Fruit fly (Drosophila melanogaster) whole organism, embryonic: ENCODE measurements around the gene CG15880.
A peak's percentile ranks its signal among the peaks of the same experiment; 100 is the strongest.

Source experiments
- ATbp ChIP-seq: fragments of 200-800 bp; sonication (Bioruptor generic); optimal IDR thresholded peaks from 2 replicates; lab custom pipeline; 2017; ENCODE audit warnings: missing biosample characterization, mild to moderate bottlenecking, missing genetic modification characterization, missing genetic modification reagents
- Awh ChIP-seq: fragments of 200-800 bp; sonication (Bioruptor generic); IDR thresholded peaks from 2 replicates; pipeline ENCODE4, ENCODE4 v1.3.6; 2022; ENCODE audit warnings: missing biosample characterization, missing genetic modification characterization
- B-H1 ChIP-seq: fragments of 200-800 bp; sonication (Bioruptor generic); IDR thresholded peaks from 3 replicates; pipeline ENCODE4 v1.3.6; 2022; ENCODE audit warnings: missing biosample characterization, missing genetic modification characterization
- CG11093 ChIP-seq: fragments of 200-800 bp; sonication (Bioruptor generic); IDR thresholded peaks from 3 replicates; pipeline ENCODE4 v1.3.6; 2022; ENCODE audit warnings: missing biosample characterization, missing genetic modification characterization
- CG13123 ChIP-seq: fragments of 200-800 bp; sonication (Bioruptor generic); optimal IDR thresholded peaks from 2 replicates; lab custom pipeline; 2016; ENCODE audit warnings: missing biosample characterization, missing genetic modification characterization
- CG14667 ChIP-seq: fragments of 200-800 bp; sonication (Bioruptor generic); IDR thresholded peaks from 2 replicates; pipeline ENCODE4 v1.3.6; 2022; ENCODE audit warnings: missing biosample characterization, missing genetic modification characterization
- CG14710 ChIP-seq: fragments of 200-800 bp; sonication (Bioruptor generic); optimal IDR thresholded peaks from 3 replicates; lab custom pipeline; 2019; ENCODE audit warnings: missing biosample characterization, mild to moderate bottlenecking, missing genetic modification characterization, moderate library complexity
- CG15073 ChIP-seq: fragments of 200-800 bp; sonication (Bioruptor generic); optimal IDR thresholded peaks from 2 replicates; lab custom pipeline; 2016; ENCODE audit warnings: missing biosample characterization, missing genetic modification characterization
- CG15601 ChIP-seq: fragments of 200-800 bp; sonication (Bioruptor generic); optimal IDR thresholded peaks from 3 replicates; lab custom pipeline; 2019; ENCODE audit warnings: missing biosample characterization, mild to moderate bottlenecking, missing genetic modification characterization, moderate library complexity
- CG1603 ChIP-seq: fragments of 200-800 bp; sonication (Bioruptor generic); optimal IDR thresholded peaks from 2 replicates; lab custom pipeline; 2019; ENCODE audit warnings: missing biosample characterization, mild to moderate bottlenecking, missing genetic modification characterization, moderate library complexity
- CG16813 ChIP-seq: fragments of 200-800 bp; sonication (Bioruptor generic); IDR thresholded peaks from 3 replicates; pipeline ENCODE4 v1.3.6; 2022; ENCODE audit warnings: missing biosample characterization, missing genetic modification characterization; ENCODE audit not compliant: partially characterized antibody
- CG17385 ChIP-seq: fragments of 200-800 bp; sonication (Bioruptor generic); optimal IDR thresholded peaks from 3 replicates; lab custom pipeline; 2018; ENCODE audit warnings: missing biosample characterization, mild to moderate bottlenecking, missing genetic modification characterization
- CG34376 ChIP-seq: fragments of 200-800 bp; sonication (Bioruptor generic); optimal IDR thresholded peaks from 2 replicates; lab custom pipeline; 2018; ENCODE audit warnings: missing biosample characterization, mild to moderate bottlenecking, missing genetic modification characterization
- CG4617 ChIP-seq: fragments of 200-800 bp; sonication (Bioruptor generic); optimal IDR thresholded peaks from 3 replicates; lab custom pipeline; 2016; ENCODE audit warnings: missing biosample characterization, missing genetic modification characterization, borderline replicate concordance
- CG5953 ChIP-seq: fragments of 200-800 bp; sonication (Bioruptor generic); IDR thresholded peaks from 2 replicates; pipeline ENCODE4 v1.3.6; 2022; ENCODE audit warnings: missing biosample characterization, missing genetic modification characterization
- CG6813 ChIP-seq: fragments of 200-800 bp; sonication (Bioruptor generic); optimal IDR thresholded peaks from 2 replicates; lab custom pipeline; 2017; ENCODE audit warnings: missing biosample characterization, missing genetic modification characterization, mild to moderate bottlenecking, moderate library complexity, missing genetic modification reagents
- CG8924 ChIP-seq: fragments of 200-800 bp; optimal IDR thresholded peaks from 3 replicates; lab custom pipeline; 2019; ENCODE audit warnings: missing biosample characterization, mild to moderate bottlenecking, missing genetic modification characterization, moderate library complexity
- CG9932 ChIP-seq: fragments of 200-800 bp; sonication (Bioruptor generic); IDR thresholded peaks from 2 replicates; pipeline ENCODE4 v1.3.6; 2022; ENCODE audit warnings: missing biosample characterization, missing genetic modification characterization
- Chrac-16 ChIP-seq: fragments of 200-800 bp; sonication (Bioruptor generic); optimal IDR thresholded peaks from 3 replicates; lab custom pipeline; 2016; ENCODE audit warnings: missing biosample characterization, missing genetic modification characterization
- Dip2 ChIP-seq: fragments of 200-800 bp; sonication (Bioruptor generic); IDR thresholded peaks from 2 replicates; pipeline ENCODE4 v1.3.6; 2022; ENCODE audit warnings: missing biosample characterization, missing genetic modification characterization
- Dip3 ChIP-seq: fragments of 200-800 bp; sonication (Bioruptor generic); optimal IDR thresholded peaks from 3 replicates; lab custom pipeline; 2016; ENCODE audit warnings: missing biosample characterization, missing genetic modification characterization
- Doc3 ChIP-seq: fragments of 200-800 bp; sonication (Bioruptor generic); IDR thresholded peaks from 3 replicates; pipeline ENCODE4 v1.3.6; 2022; ENCODE audit warnings: missing biosample characterization, missing genetic modification characterization; ENCODE audit not compliant: partially characterized antibody
- GATAe ChIP-seq: fragments of 200-800 bp; sonication (Bioruptor generic); conservative IDR thresholded peaks from 2 replicates; pipeline ENCODE4 v1.3.6; 2022; ENCODE audit warnings: missing biosample characterization, missing genetic modification characterization
- HHEX ChIP-seq: fragments of 200-800 bp; sonication (Bioruptor generic); optimal IDR thresholded peaks from 3 replicates; lab custom pipeline; 2017; ENCODE audit warnings: missing biosample characterization, mild to moderate bottlenecking, missing genetic modification characterization, missing genetic modification reagents
- HLH54F ChIP-seq: fragments of 200-800 bp; sonication (Bioruptor generic); optimal IDR thresholded peaks from 3 replicates; lab custom pipeline; 2016; ENCODE audit warnings: missing biosample characterization, missing genetic modification characterization
- Sry-β ChIP-seq: fragments of 200-800 bp; sonication (Bioruptor generic); optimal IDR thresholded peaks from 2 replicates; lab custom pipeline; 2018; ENCODE audit warnings: missing biosample characterization, mild to moderate bottlenecking, missing genetic modification characterization, moderate library complexity
- Taf1 ChIP-seq: fragments of 200-800 bp; sonication (Bioruptor generic); IDR thresholded peaks from 2 replicates; pipeline ENCODE4 v1.3.6; 2022; ENCODE audit warnings: missing biosample characterization, missing genetic modification characterization
- Usf ChIP-seq: fragments of 200-800 bp; sonication (Bioruptor generic); optimal IDR thresholded peaks from 2 replicates; lab custom pipeline; 2017; ENCODE audit warnings: missing genotype, missing biosample characterization, missing genetic modification characterization
- YL-1 ChIP-seq: fragments of 200-800 bp; sonication (Bioruptor generic); optimal IDR thresholded peaks from 3 replicates; lab custom pipeline; 2017; ENCODE audit warnings: missing biosample characterization, mild to moderate bottlenecking, missing genetic modification characterization
- az2 ChIP-seq: fragments of 200-800 bp; sonication (Bioruptor generic); optimal IDR thresholded peaks from 3 replicates; lab custom pipeline; 2016; ENCODE audit warnings: missing biosample characterization, missing genetic modification characterization
- bbx ChIP-seq: fragments of 200-800 bp; sonication (Bioruptor generic); IDR thresholded peaks from 2 replicates; pipeline ENCODE4 v1.3.6; 2022; ENCODE audit warnings: missing biosample characterization, missing genetic modification characterization; ENCODE audit not compliant: partially characterized antibody
- cg ChIP-seq: fragments of 200-800 bp; sonication (Bioruptor generic); optimal IDR thresholded peaks from 3 replicates; lab custom pipeline; 2019; ENCODE audit warnings: missing biosample characterization, mild to moderate bottlenecking, missing genetic modification characterization, moderate library complexity
- chif ChIP-seq, 2 experiments: fragments of 200-800 bp; sonication (Bioruptor generic); optimal IDR thresholded peaks; 3 replicates each; lab custom pipeline; 2016; ENCODE audit warnings: missing biosample characterization in 2 of 2, missing genetic modification characterization in 2 of 2
- dysf ChIP-seq: fragments of 200-800 bp; sonication (Bioruptor generic); IDR thresholded peaks from 3 replicates; pipeline ENCODE4 v1.3.6; 2022; ENCODE audit warnings: missing biosample characterization, missing genetic modification characterization
- esg ChIP-seq: fragments of 200-800 bp; sonication (Bioruptor generic); conservative IDR thresholded peaks from 2 replicates; pipeline ENCODE4 v1.3.6; 2022; ENCODE audit warnings: missing biosample characterization, missing genetic modification characterization
- fd64A ChIP-seq: fragments of 200-800 bp; sonication (Bioruptor generic); optimal IDR thresholded peaks from 3 replicates; lab custom pipeline; 2018; ENCODE audit warnings: missing biosample characterization, mild to moderate bottlenecking, missing genetic modification characterization
- fru ChIP-seq: fragments of >200 bp; optimal IDR thresholded peaks from 2 replicates; lab custom pipeline; 2017
- lola ChIP-seq, 3 experiments: fragments of >200 bp in 2 of 3; fragments of 200-800 bp in 1 of 3; sonication (Bioruptor generic) in 1 of 3; optimal IDR thresholded peaks; 2 replicates each; lab custom pipeline; 2017 to 2019; ENCODE audit warnings: missing biosample characterization in 3 of 3, missing genetic modification characterization in 3 of 3, mild to moderate bottlenecking in 1 of 3, moderate library complexity in 1 of 3
- nau ChIP-seq: fragments of 200-800 bp; sonication (Bioruptor generic); optimal IDR thresholded peaks from 3 replicates; lab custom pipeline; 2017; ENCODE audit warnings: missing biosample characterization, mild to moderate bottlenecking, missing genetic modification characterization, missing genetic modification reagents
- org-1 ChIP-seq: fragments of 200-800 bp; sonication (Bioruptor generic); optimal IDR thresholded peaks from 2 replicates; lab custom pipeline; 2017; ENCODE audit warnings: missing biosample characterization, missing genetic modification characterization
- pum ChIP-seq: fragments of 200-800 bp; sonication (Bioruptor generic); optimal IDR thresholded peaks from 2 replicates; lab custom pipeline; 2016; ENCODE audit warnings: missing biosample characterization, missing genetic modification characterization
- pzg ChIP-seq: fragments of 200-800 bp; sonication (Bioruptor generic); optimal IDR thresholded peaks from 3 replicates; lab custom pipeline; 2018; ENCODE audit warnings: missing biosample characterization, mild to moderate bottlenecking, missing genetic modification characterization, moderate library complexity
- rib ChIP-seq: fragments of 200-800 bp; sonication (Bioruptor generic); IDR thresholded peaks from 2 replicates; pipeline ENCODE4 v1.3.6; 2022; ENCODE audit warnings: missing biosample characterization, missing genetic modification characterization
- scrt ChIP-seq: fragments of 200-800 bp; sonication (Bioruptor generic); optimal IDR thresholded peaks from 2 replicates; lab custom pipeline; 2018; ENCODE audit warnings: missing biosample characterization, mild to moderate bottlenecking, missing genetic modification characterization, moderate library complexity
- sd ChIP-seq: fragments of 200-800 bp; sonication (Bioruptor generic); optimal IDR thresholded peaks from 3 replicates; lab custom pipeline; 2018; ENCODE audit warnings: missing biosample characterization, mild to moderate bottlenecking, missing genetic modification characterization, moderate library complexity
- sens ChIP-seq: fragments of 200-800 bp; sonication (Bioruptor generic); peaks from one replicate; lab custom pipeline; 2016; ENCODE audit warnings: missing biosample characterization, missing genetic modification characterization
- slbo ChIP-seq: fragments of 200-800 bp; sonication (Bioruptor generic); IDR thresholded peaks from 2 replicates; pipeline ENCODE4 v1.3.6; 2022; ENCODE audit warnings: missing biosample characterization, missing genetic modification characterization
- tap ChIP-seq: fragments of 200-800 bp; optimal IDR thresholded peaks from 3 replicates; lab custom pipeline; 2019; ENCODE audit warnings: missing biosample characterization, mild to moderate bottlenecking, missing genetic modification characterization, moderate library complexity
- vnd ChIP-seq: fragments of 200-800 bp; sonication (Bioruptor generic); IDR thresholded peaks from 3 replicates; pipeline ENCODE4 v1.3.6; 2022; ENCODE audit warnings: missing biosample characterization, missing genetic modification characterization; ENCODE audit not compliant: partially characterized antibody
- zen ChIP-seq: fragments of 200-800 bp; sonication (Bioruptor generic); optimal IDR thresholded peaks from 3 replicates; lab custom pipeline; 2018; ENCODE audit warnings: missing biosample characterization, mild to moderate bottlenecking, missing genetic modification characterization, moderate library complexity

CG15880 gene

dm6 chr2L:857897-858517, 40.3 kb upstream of the CG15880 start (continued):
- TF ChIP-seq pzg = no peak
- TF ChIP-seq CG9932 (GFP tag; lab: Robert Waterston, UW) = peak; percentile 58
- TF ChIP-seq CG6813 (GFP tag; lab: Kevin White, UChicago) = peak; percentile 41
- TF ChIP-seq lola (GFP tag; optimal IDR thresholded peaks at IDR 0.05; lab: Kevin White, UChicago) = peak in 1 of 3 experiments; percentile 7
- peak; percentile 70 for TF ChIP-seq slbo (GFP tag; lab: Robert Waterston, UW)
- peak; percentile 7 for TF ChIP-seq CG34376 (GFP tag; lab: Kevin White, UChicago)
- TF ChIP-seq Chrac-16 (GFP tag; lab: Kevin White, UChicago) = peak; percentile 31
- TF ChIP-seq B-H1 (GFP tag; lab: Robert Waterston, UW) = peak; percentile 54
- no peak for TF ChIP-seq Usf
- no peak for TF ChIP-seq zen (tag; lab: Kevin White, UChicago)
- peak; percentile 38 for TF ChIP-seq org-1 (GFP tag; lab: Kevin White, UChicago)
- peak; percentile 52 to 58 for TF ChIP-seq chif (GFP tag; optimal IDR thresholded peaks at IDR 0.05; lab: Kevin White, UChicago)
- TF ChIP-seq YL-1 = no peak
- 0 out of 2 replicates have a peak, but pooled peaks have one; percentile 32 for TF ChIP-seq Awh (GFP tag; lab: Robert Waterston, UW)
- TF ChIP-seq CG14667 (GFP tag; lab: Robert Waterston, UW) = no peak; the same call in 1 of the 2 replicates
- peak; percentile 27 for TF ChIP-seq HLH54F
- TF ChIP-seq Sry-β (GFP tag; lab: Kevin White, UChicago) = no peak
- TF ChIP-seq fru (lab: Kevin White, UChicago) = no peak
- TF ChIP-seq CG15073 (GFP tag; lab: Kevin White, UChicago) = no peak
- TF ChIP-seq CG13123 (GFP tag; lab: Kevin White, UChicago) = no peak
- peak; percentile 69 for TF ChIP-seq ATbp (GFP tag; lab: Kevin White, UChicago)
- TF ChIP-seq CG15601 = peak; percentile 20
- peak; percentile 48 for TF ChIP-seq tap (tag; lab: Kevin White, UChicago)
- peak; percentile 30 for TF ChIP-seq HHEX (GFP tag; lab: Kevin White, UChicago)
- TF ChIP-seq sd (tag; lab: Kevin White, UChicago) = no peak
- peak; percentile 73 for TF ChIP-seq CG8924 (tag; lab: Kevin White, UChicago)
- no peak for TF ChIP-seq cg
- TF ChIP-seq vnd (GFP tag; lab: Robert Waterston, UW) = no peak
- TF ChIP-seq CG17385 = peak; percentile 72
- peak; percentile 71 for TF ChIP-seq dysf (GFP tag; lab: Robert Waterston, UW)
- peak; percentile 61 for TF ChIP-seq esg
- no peak for TF ChIP-seq Doc3 (GFP tag; lab: Robert Waterston, UW)
- no peak; the same call in 1 of the 2 replicates for TF ChIP-seq GATAe (GFP tag; lab: Robert Waterston, UW)
- TF ChIP-seq Dip3 (GFP tag; lab: Kevin White, UChicago) = peak; percentile 11
- no peak for TF ChIP-seq Taf1
- TF ChIP-seq CG11093 (GFP tag; lab: Robert Waterston, UW) = peak; percentile 50; the same call in 2 of the 3 replicates
- TF ChIP-seq fd64A = no peak
- no peak for TF ChIP-seq CG16813 (GFP tag; lab: Robert Waterston, UW)
- TF ChIP-seq pum (GFP tag; lab: Kevin White, UChicago) = no peak
- peak; percentile 10 for TF ChIP-seq CG14710
- peak; percentile 72 for TF ChIP-seq CG5953 (GFP tag; lab: Robert Waterston, UW)
- no peak for TF ChIP-seq CG4617 (GFP tag; lab: Kevin White, UChicago)
- peak; percentile 82 for TF ChIP-seq CG1603
- TF ChIP-seq scrt (GFP tag; lab: Kevin White, UChicago) = no peak
- TF ChIP-seq bbx (GFP tag; lab: Robert Waterston, UW) = no peak
- TF ChIP-seq Dip2 (GFP tag; lab: Robert Waterston, UW) = no peak
- peak; percentile 36 for TF ChIP-seq az2 (GFP tag; lab: Kevin White, UChicago)
- peak; percentile 89 for TF ChIP-seq sens (GFP tag; lab: Kevin White, UChicago)
- TF ChIP-seq rib (GFP tag; lab: Robert Waterston, UW) = no peak
- TF ChIP-seq nau (GFP tag; lab: Kevin White, UChicago) = no peak
